Worm (Caenorhabditis elegans) whole organism, L3 larva: Measurements from ENCODE around the gene Y59H11AR.3.
A peak's percentile ranks its signal among the peaks of the same experiment; 100 is the strongest.

ENCODE experiments used
- ama-1 ChIP-seq: fragments of 150-350 bp; optimal IDR thresholded peaks from 2 replicates; lab custom pipeline; 2018
- jun-1 ChIP-seq: fragments of 150-350 bp; optimal IDR thresholded peaks from 2 replicates; lab custom pipeline; 2014; ENCODE audit warnings: missing biosample characterization, missing genetic modification reagents, missing genetic modification characterization
- nfya-1 ChIP-seq: sonication (generic microtip); optimal IDR thresholded peaks from 2 replicates; lab custom pipeline; 2017; ENCODE audit warnings: missing genetic modification characterization, mild to moderate bottlenecking, missing compliant biosample characterization, antibody characterized with exemption, moderate library complexity; ENCODE audit not compliant: insufficient read depth
- pha-4 ChIP-seq: fragments of 150-350 bp; optimal IDR thresholded peaks from 2 replicates; lab custom pipeline; 2014; ENCODE audit warnings: missing biosample characterization, missing genetic modification reagents, missing genetic modification characterization
- snpc-4 ChIP-seq: fragments of 150-350 bp; optimal IDR thresholded peaks from 2 replicates; lab custom pipeline; 2014; ENCODE audit warnings: missing biosample characterization, missing genetic modification characterization
- unc-39 ChIP-seq: sonication (generic microtip); optimal IDR thresholded peaks from 4 replicates; lab custom pipeline; 2017; ENCODE audit warnings: missing biosample characterization, missing genetic modification characterization

DNA sequence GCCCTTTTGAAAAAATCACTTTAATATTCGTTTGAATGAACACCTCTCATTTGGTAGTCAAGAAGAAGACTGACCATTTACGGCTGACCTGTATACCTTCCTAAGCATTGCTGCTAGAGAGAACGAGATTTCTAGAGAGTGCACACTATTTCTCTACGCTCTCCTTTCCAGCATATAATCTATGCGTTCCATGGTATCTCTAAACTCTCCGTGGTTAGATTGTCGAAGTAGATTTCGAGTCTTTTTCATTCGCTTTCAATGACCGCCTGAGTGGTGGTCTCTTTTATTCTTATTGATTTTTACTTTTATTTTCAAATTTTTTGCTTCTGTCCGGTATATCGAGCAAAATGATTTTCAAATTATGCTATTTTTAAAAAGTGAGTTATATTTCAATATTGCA is 2.3 kb upstream of the Y59H11AR.3 start:
- TF ChIP-seq unc-39 (tag; lab: Kevin White, UChicago) (no peak), pha-4 (tag; lab: Kevin White, UChicago) (peak; percentile 32), snpc-4 (tag; lab: Kevin White, UChicago) (no peak), jun-1 (tag; lab: Kevin White, UChicago) (no peak), ama-1 (no peak), nfya-1 (peak; percentile 57)
